Worm (Caenorhabditis elegans) whole organism, L3 larva: ENCODE data around the gene str-89.

ENCODE experiments used
- ZK546.5 ChIP-seq: sonication (generic microtip); optimal IDR thresholded peaks from 2 replicates; lab custom pipeline; 2017; ENCODE audit warnings: missing biosample characterization, missing genetic modification characterization
- aly-2 ChIP-seq: fragments of 150-350 bp; optimal IDR thresholded peaks from 2 replicates; lab custom pipeline; 2014; ENCODE audit warnings: missing biosample characterization, missing genetic modification characterization
- ama-1 ChIP-seq: fragments of 150-350 bp; optimal IDR thresholded peaks from 2 replicates; lab custom pipeline; 2018
- ceh-28 ChIP-seq: fragments of 150-350 bp; optimal IDR thresholded peaks from 2 replicates; lab custom pipeline; 2014; ENCODE audit warnings: missing biosample characterization, missing genetic modification reagents, missing genetic modification characterization
- ceh-82 ChIP-seq: fragments of 150-350 bp; optimal IDR thresholded peaks from 2 replicates; lab custom pipeline; 2014; ENCODE audit warnings: missing biosample characterization, missing genetic modification characterization
- ceh-9 ChIP-seq: sonication (generic microtip); optimal IDR thresholded peaks from 2 replicates; lab custom pipeline; 2018; ENCODE audit warnings: missing biosample characterization, missing genetic modification characterization
- egl-27 ChIP-seq: sonication (generic microtip); optimal IDR thresholded peaks from 4 replicates; lab custom pipeline; 2017; ENCODE audit warnings: missing biosample characterization, missing genetic modification reagents, missing genetic modification characterization
- egl-5 ChIP-seq: fragments of 150-350 bp; optimal IDR thresholded peaks from 2 replicates; lab custom pipeline; 2017; ENCODE audit warnings: missing biosample characterization, missing genetic modification reagents, missing genetic modification characterization, inconsistent platforms
- elt-1 ChIP-seq: fragments of 150-350 bp; optimal IDR thresholded peaks from 2 replicates; lab custom pipeline; 2014; ENCODE audit warnings: missing biosample characterization, missing genetic modification characterization
- elt-2 ChIP-seq: sonication (generic microtip); optimal IDR thresholded peaks from 2 replicates; lab custom pipeline; 2016; ENCODE audit warnings: missing genetic modification reagents, mild to moderate bottlenecking, missing genetic modification characterization, missing compliant biosample characterization
- elt-3 ChIP-seq, 3 experiments: fragments of 150-350 bp in 1 of 3; sonication (generic microtip) in 2 of 3; optimal IDR thresholded peaks; 2 replicates in 2 of 3; 4 replicates in 1 of 3; lab custom pipeline; 2014 to 2017; ENCODE audit warnings: missing biosample characterization in 3 of 3, missing genetic modification characterization in 3 of 3
- eor-1 ChIP-seq, 2 experiments: fragments of 150-350 bp; optimal IDR thresholded peaks; 2 replicates each; lab custom pipeline; 2014 to 2018; ENCODE audit warnings: missing biosample characterization in 2 of 2, missing genetic modification characterization in 2 of 2
- fos-1 ChIP-seq: fragments of 150-350 bp; optimal IDR thresholded peaks from 2 replicates; lab custom pipeline; 2014; ENCODE audit warnings: missing biosample characterization, missing genetic modification characterization
- hmg-11 ChIP-seq: sonication (generic microtip); optimal IDR thresholded peaks from 2 replicates; lab custom pipeline; 2016; ENCODE audit warnings: missing genetic modification characterization, missing compliant biosample characterization
- lin-15B ChIP-seq: fragments of 150-350 bp; optimal IDR thresholded peaks from 2 replicates; lab custom pipeline; 2014; ENCODE audit warnings: missing biosample characterization, missing genetic modification characterization
- lin-39 ChIP-seq: fragments of 150-350 bp; optimal IDR thresholded peaks from 2 replicates; lab custom pipeline; 2018; ENCODE audit warnings: missing biosample characterization, missing genetic modification reagents, missing genetic modification characterization
- mdl-1 ChIP-seq: fragments of 150-350 bp; optimal IDR thresholded peaks from 2 replicates; lab custom pipeline; 2014; ENCODE audit warnings: missing biosample characterization, missing genetic modification characterization
- mml-1 ChIP-seq: fragments of 150-350 bp; sonication (generic microtip); optimal IDR thresholded peaks from 3 replicates; lab custom pipeline; 2014; ENCODE audit warnings: missing biosample characterization, missing genetic modification characterization
- nfya-1 ChIP-seq: sonication (generic microtip); optimal IDR thresholded peaks from 2 replicates; lab custom pipeline; 2017; ENCODE audit warnings: missing genetic modification characterization, mild to moderate bottlenecking, missing compliant biosample characterization, antibody characterized with exemption, moderate library complexity; ENCODE audit not compliant: insufficient read depth
- nhr-11 ChIP-seq: fragments of 150-350 bp; optimal IDR thresholded peaks from 2 replicates; lab custom pipeline; 2014; ENCODE audit warnings: missing biosample characterization, missing genetic modification characterization
- nhr-25 ChIP-seq: sonication (generic microtip); optimal IDR thresholded peaks from 2 replicates; lab custom pipeline; 2017; ENCODE audit warnings: missing biosample characterization, missing genetic modification characterization
- nhr-28 ChIP-seq: fragments of 150-350 bp; optimal IDR thresholded peaks from 2 replicates; lab custom pipeline; 2014; ENCODE audit warnings: missing biosample characterization, missing genetic modification characterization
- nhr-43 ChIP-seq: sonication (generic microtip); optimal IDR thresholded peaks from 2 replicates; lab custom pipeline; 2016; ENCODE audit warnings: mild to moderate bottlenecking, missing genetic modification characterization, missing compliant biosample characterization; ENCODE audit not compliant: poor library complexity, severe bottlenecking
- nhr-67 ChIP-seq: fragments of 150-350 bp; optimal IDR thresholded peaks from 2 replicates; lab custom pipeline; 2014; ENCODE audit warnings: missing biosample characterization, missing genetic modification characterization
- nhr-76 ChIP-seq: fragments of 150-350 bp; sonication (generic microtip); optimal IDR thresholded peaks from 5 replicates; lab custom pipeline; 2014; ENCODE audit warnings: missing biosample characterization, missing genetic modification characterization
- pha-4 ChIP-seq: fragments of 150-350 bp; optimal IDR thresholded peaks from 2 replicates; lab custom pipeline; 2014; ENCODE audit warnings: missing biosample characterization, missing genetic modification reagents, missing genetic modification characterization
- pqm-1 ChIP-seq: fragments of 150-350 bp; optimal IDR thresholded peaks from 2 replicates; lab custom pipeline; 2017; ENCODE audit warnings: missing biosample characterization, missing genetic modification characterization, inconsistent platforms
- sea-2 ChIP-seq: fragments of 150-350 bp; sonication (generic microtip); optimal IDR thresholded peaks from 4 replicates; lab custom pipeline; 2014; ENCODE audit warnings: missing biosample characterization, missing genetic modification reagents, missing genetic modification characterization
- skn-1 ChIP-seq: fragments of 150-350 bp; optimal IDR thresholded peaks from 2 replicates; lab custom pipeline; 2014; ENCODE audit warnings: missing biosample characterization, missing genetic modification characterization
- snpc-4 ChIP-seq: fragments of 150-350 bp; optimal IDR thresholded peaks from 2 replicates; lab custom pipeline; 2014; ENCODE audit warnings: missing biosample characterization, missing genetic modification characterization
- unc-39 ChIP-seq: sonication (generic microtip); optimal IDR thresholded peaks from 4 replicates; lab custom pipeline; 2017; ENCODE audit warnings: missing biosample characterization, missing genetic modification characterization
- unc-62 ChIP-seq: fragments of 150-350 bp; sonication (generic microtip); optimal IDR thresholded peaks from 4 replicates; lab custom pipeline; 2014; ENCODE audit warnings: missing biosample characterization, missing genetic modification reagents, missing genetic modification characterization

Gene str-89

DNA sequence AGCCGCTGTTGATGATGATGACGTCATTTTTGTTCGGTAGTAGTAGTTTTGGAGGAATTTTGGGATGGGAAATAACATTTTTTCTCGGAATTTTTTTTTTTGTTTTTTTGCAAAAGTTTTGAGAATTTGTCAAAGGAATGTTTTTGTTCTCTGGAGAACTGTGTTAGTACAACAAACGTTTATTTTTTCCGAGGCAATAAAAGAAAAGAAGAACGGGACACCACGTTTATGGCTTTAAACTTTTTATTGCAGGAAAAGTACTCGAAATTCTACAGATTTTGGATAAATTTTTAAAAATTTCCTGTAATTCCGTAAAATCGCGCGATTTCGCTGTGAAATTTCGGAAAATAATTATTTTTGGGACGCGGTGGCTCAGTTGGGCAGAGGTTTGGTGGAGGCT is 22.3 kb downstream of the str-89 start, which contains the start of gene F59A1.13:
Gene F59A1.13, minus strand, starts transcription at position 101 of the 400 bp plus-strand sequence.
- no peak for TF ChIP-seq elt-3 (tag; optimal IDR thresholded peaks at IDR 0.05; lab: Kevin White, UChicago)
- TF ChIP-seq ceh-9, result no peak
- no peak for TF ChIP-seq snpc-4
- no peak for TF ChIP-seq nhr-76
- TF ChIP-seq egl-27 (tag; lab: Kevin White, UChicago), result no peak
- TF ChIP-seq elt-2, result no peak
- no peak for TF ChIP-seq nhr-25 (tag; lab: Kevin White, UChicago)

DNA sequence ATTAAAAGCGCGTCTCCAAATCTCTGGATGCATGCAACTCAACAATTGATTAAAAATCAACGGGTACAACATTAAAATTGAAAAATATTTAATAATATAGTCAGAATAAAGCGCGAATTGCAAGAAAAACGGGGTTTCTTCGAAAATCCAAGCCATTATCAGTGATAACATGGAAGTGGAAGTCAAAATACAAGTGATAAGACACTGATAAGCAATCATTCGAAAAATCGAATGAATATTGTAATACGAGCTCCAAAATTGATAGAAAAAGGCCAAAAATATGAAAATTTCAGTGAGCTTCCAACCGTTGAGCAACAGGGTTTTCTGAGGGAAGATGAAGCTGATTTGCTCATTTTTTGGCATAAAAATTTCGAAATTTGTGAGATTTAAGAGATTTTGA is 25.6 kb downstream of the str-89 start:
- TF ChIP-seq hmg-11 (no peak), elt-2 (peak; percentile 47), pqm-1 (tag; lab: Kevin White, UChicago) (no peak)
- TF ChIP-seq, all 47 proteins: peak for 1

DNA sequence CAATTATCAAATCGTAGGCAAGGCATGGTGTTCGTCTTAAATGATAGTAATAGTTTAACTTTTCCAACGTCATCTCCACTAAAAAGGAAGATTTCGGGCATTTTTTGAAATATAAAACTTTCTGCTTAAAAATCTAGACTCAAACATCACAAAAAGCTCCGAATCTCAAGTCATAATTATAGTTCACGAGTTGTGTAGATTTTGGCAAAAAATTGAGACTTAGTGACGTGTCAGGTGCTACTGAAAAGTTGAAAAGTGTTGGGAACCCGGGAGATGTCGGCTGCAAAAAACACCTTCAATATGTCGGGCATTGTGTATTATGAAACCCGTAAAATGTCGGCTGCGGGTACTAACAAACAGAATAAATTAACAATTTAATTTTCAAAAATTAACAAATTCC is 27.2 kb downstream of the str-89 start, which contains the start of gene Y26G10.1:
Gene Y26G10.1, minus strand, starts transcription at position 101 of the 400 bp plus-strand sequence.
- no peak for TF ChIP-seq pha-4 (tag; lab: Kevin White, UChicago)
- TF ChIP-seq skn-1, result no peak
- no peak for TF ChIP-seq fos-1 (tag; lab: Kevin White, UChicago)
- TF ChIP-seq nhr-25 (tag; lab: Kevin White, UChicago), result no peak
- TF ChIP-seq egl-5 (tag; lab: Kevin White, UChicago), result no peak
- no peak for TF ChIP-seq hmg-11

DNA sequence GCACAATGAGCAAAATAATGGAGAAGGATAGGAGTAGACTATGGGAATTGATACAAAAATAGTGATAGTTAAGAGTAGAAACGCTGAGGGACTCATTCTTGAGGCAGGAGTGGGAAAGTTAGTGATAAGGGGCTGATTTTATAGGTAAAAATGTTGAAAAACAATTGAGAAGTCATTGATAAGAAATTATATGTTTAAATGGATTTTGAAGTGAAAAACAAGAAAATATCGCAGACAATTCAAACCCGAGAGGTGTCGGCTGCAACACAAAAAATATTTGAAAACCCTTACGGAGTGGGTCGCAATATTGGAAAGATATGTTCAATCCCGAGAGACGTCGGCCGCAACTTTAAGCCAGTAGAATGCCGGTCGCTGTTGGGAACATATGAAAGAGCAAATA is 28.1 kb downstream of the str-89 start, which contains the start of gene spp-29:
Gene spp-29, minus strand, starts transcription at position 101 of the 400 bp plus-strand sequence.
- TF ChIP-seq pha-4 (tag; lab: Kevin White, UChicago) (no peak), lin-15B (tag; lab: Kevin White, UChicago) (no peak), nhr-76 (no peak), fos-1 (tag; lab: Kevin White, UChicago) (no peak), hmg-11 (no peak), ceh-82 (tag; lab: Kevin White, UChicago) (no peak), nhr-67 (tag; lab: Kevin White, UChicago) (no peak), nhr-43 (no peak), ZK546.5 (no peak), lin-39 (tag; lab: Kevin White, UChicago) (no peak), elt-1 (tag; lab: Kevin White, UChicago) (no peak), ama-1 (lab: Kevin White, UChicago) (no peak), eor-1 (tag; optimal IDR thresholded peaks at IDR 0.05; lab: Kevin White, UChicago) (no peak), mml-1 (tag; lab: Kevin White, UChicago) (no peak)

DNA sequence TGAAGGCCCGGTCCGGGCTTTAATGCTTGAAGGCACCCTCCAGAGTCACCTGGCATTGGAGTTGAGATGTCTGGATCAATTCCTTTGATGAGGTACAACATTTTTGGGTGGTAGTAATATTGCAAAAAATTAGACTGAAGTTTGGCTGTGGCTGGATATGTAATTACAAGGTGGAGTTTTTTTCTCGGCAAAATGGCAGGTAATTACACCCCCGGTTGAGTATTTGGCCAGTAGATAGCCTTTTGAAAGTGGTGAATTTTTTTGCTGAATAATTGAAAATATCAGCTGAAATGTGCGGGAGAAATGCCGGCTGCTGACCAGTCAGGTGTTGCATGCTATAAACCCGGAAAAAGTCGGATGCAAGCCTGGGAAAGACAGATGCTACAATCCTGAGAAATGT is 30.5 kb downstream of the str-89 start, which contains the start of gene Y26G10.4:
Gene Y26G10.4, minus strand, starts transcription at position 101 of the 400 bp plus-strand sequence.
- TF ChIP-seq sea-2 (GFP tag; lab: Kevin White, UChicago) (no peak), nhr-28 (tag; lab: Kevin White, UChicago) (no peak), eor-1 (tag; optimal IDR thresholded peaks at IDR 0.05; lab: Kevin White, UChicago) (no peak), aly-2 (tag; lab: Kevin White, UChicago) (no peak), nhr-76 (no peak), unc-62 (GFP tag; lab: Kevin White, UChicago) (no peak), mdl-1 (tag; lab: Kevin White, UChicago) (no peak), elt-2 (no peak), nhr-43 (no peak), ceh-28 (tag; lab: Kevin White, UChicago) (no peak), nfya-1 (no peak), nhr-67 (tag; lab: Kevin White, UChicago) (no peak), lin-39 (tag; lab: Kevin White, UChicago) (no peak), unc-39 (tag; lab: Kevin White, UChicago) (no peak), snpc-4 (no peak), skn-1 (no peak), pqm-1 (tag; lab: Kevin White, UChicago) (no peak), nhr-11 (tag; lab: Kevin White, UChicago) (no peak)

DNA sequence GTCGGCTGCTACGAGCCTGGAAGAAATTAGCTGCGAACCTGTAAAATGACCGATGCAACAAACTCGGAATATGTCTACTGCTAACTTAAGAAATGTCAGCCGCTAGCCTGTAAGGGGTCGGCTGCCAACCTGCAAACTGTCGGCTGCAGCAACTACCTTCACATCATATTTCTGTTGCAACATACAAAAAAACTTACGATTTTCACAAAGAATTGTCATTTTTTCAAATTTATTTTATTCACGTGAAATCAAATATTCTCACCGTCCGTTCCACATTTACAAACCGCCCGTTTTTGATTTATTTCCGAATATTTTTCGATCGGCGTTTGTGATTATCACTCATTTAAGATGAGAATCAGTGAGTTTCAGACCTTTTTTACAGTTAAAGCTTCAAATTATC is 31.0 kb downstream of the str-89 start, which contains the start of gene Y26G10.6:
Gene Y26G10.6, plus strand, starts transcription at position 301 of the 400 bp plus-strand sequence.
- no peak for TF ChIP-seq nhr-67 (tag; lab: Kevin White, UChicago)
